Fruit fly (Drosophila melanogaster): ENCODE measurements around the gene CG7600.

DNA sequence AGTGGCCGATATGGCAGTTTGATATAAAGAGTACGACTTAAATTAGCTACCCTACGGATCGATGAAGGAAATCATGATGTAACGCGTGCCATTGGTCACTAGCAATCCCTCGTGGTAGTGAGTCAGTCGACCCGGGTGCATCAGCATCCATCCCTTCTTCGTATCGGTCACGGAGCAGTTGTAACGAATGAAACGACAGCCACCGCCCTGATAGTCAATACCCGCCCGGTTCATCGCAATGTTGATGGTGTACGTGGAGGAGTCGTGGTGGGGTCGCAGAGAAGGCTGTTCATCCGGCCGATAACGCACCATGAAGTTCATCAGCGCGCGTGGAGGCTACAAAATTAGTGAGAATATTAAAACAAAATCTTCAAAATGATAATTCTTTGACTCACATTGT is 12.2 kb upstream of the CG7600 start:
- TF ChIP-seq CG8159 (tag; optimal IDR thresholded peaks at IDR 0.05): no peak
- TF ChIP-seq fd96Ca (GFP tag; IDR thresholded peaks at IDR 0.05): no peak
- TF ChIP-seq D1 (tag; optimal IDR thresholded peaks at IDR 0.05): no peak
- no peak for TF ChIP-seq CG14655 (GFP tag; optimal IDR thresholded peaks at IDR 0.05)
- no peak for TF ChIP-seq Snoo (tag; optimal IDR thresholded peaks at IDR 0.05)
- TF ChIP-seq Ets98B (GFP tag; IDR thresholded peaks at IDR 0.05): no peak
- no peak for TF ChIP-seq CG8301 (tag; optimal IDR thresholded peaks at IDR 0.05)
- no peak for TF ChIP-seq CG15710 (tag; optimal IDR thresholded peaks at IDR 0.05)
- TF ChIP-seq Pif1A (GFP tag; optimal IDR thresholded peaks at IDR 0.05): no peak
- TF ChIP-seq CG34367 (tag; optimal IDR thresholded peaks at IDR 0.05): no peak
- TF ChIP-seq gl (tag; optimal IDR thresholded peaks at IDR 0.05): no peak
- TF ChIP-seq CG4496 (GFP tag; IDR thresholded peaks at IDR 0.05): no peak
- TF ChIP-seq EcR (GFP tag; optimal IDR thresholded peaks at IDR 0.05): peak; percentile 67

Data from whole organism, pupa.